Worm (Caenorhabditis elegans) whole organism, L1 larva: Measurements from ENCODE around the gene clec-124.
A peak's percentile ranks its signal among the peaks of the same experiment; 100 is the strongest.

Experiments used
- efl-1 ChIP-seq, 4 experiments: fragments of 150-350 bp; optimal IDR thresholded peaks in 3 of 4; peaks in 1 of 4; 1 replicate in 1 of 4; 2 replicates in 3 of 4; lab custom pipeline; 2014; ENCODE audit warnings: missing biosample characterization in 2 of 4, missing genetic modification characterization in 2 of 4, missing genetic modification reagents in 2 of 4
- jun-1 ChIP-seq: fragments of 150-350 bp; optimal IDR thresholded peaks from 2 replicates; lab custom pipeline; 2014; ENCODE audit warnings: missing biosample characterization, missing genetic modification reagents, missing genetic modification characterization

Gene clec-124

ce11 chrII:3299457-3299856 is 50.0 kb downstream of the clec-124 start, which contains the start of gene btb-22:
TSS of gene btb-22 (plus strand) at chrII:3299757.
- TF ChIP-seq efl-1 (optimal IDR thresholded peaks at IDR 0.05; lab: Kevin White, UChicago) (no peak), efl-1 (GFP tag; optimal IDR thresholded peaks at IDR 0.05 in 1 of 2; lab: Kevin White, UChicago) (peak in 1 of 2 experiments; percentile 66), jun-1 (tag; lab: Kevin White, UChicago) (no peak)
